Fruit fly (Drosophila melanogaster) ovary, adult (tissue): Measurements from ENCODE around the gene Tcs6.

Experiments used
- CG17801 ChIP-seq: fragments of 200-800 bp; optimal IDR thresholded peaks from 2 replicates; lab custom pipeline; 2019; ENCODE audit warnings: missing biosample characterization, mild to moderate bottlenecking, missing genetic modification characterization, moderate library complexity; ENCODE audit not compliant: partially characterized antibody

Gene Tcs6

dm6 chr3R:26064708-26065107 is 6.7 kb upstream of the Tcs6 start:
- TF ChIP-seq CG17801 (GFP tag; lab: Kevin White, UChicago) = no peak

DNA sequence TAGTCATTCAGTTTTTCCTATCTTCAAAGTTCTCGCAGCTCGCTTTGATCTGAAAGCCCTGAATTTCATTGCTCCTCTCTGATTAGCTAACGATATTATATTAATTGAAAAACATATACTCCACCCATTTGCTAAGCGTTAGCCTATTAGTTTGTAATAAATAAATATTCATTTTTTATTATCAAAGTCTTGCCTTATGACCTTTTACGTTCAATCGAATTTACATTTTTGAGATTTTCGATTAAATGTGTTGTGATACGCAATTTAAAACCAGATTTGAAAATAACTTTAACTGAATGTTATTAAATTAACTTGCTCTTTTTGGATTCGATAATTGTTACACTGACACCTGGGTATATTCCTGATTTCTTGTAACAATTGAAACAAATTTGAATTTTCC is 4.9 kb upstream of the Tcs6 start, which contains the start of gene CG14551:
Gene CG14551, minus strand, starts transcription at position 101 of the 400 bp plus-strand sequence.
- no peak for TF ChIP-seq CG17801 (GFP tag; lab: Kevin White, UChicago)

DNA sequence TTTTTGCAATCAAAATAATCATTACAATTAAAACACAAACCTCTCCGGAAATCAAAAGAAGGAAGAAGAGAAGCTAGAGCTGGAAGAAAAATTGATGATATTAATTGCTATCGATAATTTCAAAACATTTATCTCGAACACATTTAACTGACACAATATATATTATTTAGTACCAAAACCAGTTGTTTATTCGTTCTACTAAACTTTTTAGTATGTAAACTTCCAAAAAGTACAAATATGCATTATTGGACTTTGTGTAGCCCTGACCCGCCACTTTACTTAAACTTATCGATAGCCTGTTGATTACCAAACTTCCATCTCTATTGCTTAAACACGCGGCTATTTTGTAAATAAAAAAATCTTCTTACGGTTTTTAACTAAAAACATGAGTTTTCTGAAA is 1.2 kb upstream of the Tcs6 start, which contains the start of the genes RpL34a and Trmt61:
Gene RpL34a, minus strand, starts transcription at position 73 of the 400 bp plus-strand sequence.
Gene Trmt61, plus strand, starts transcription at position 302 of the 400 bp plus-strand sequence.
- peak; percentile 93 for TF ChIP-seq CG17801 (GFP tag; lab: Kevin White, UChicago)

DNA sequence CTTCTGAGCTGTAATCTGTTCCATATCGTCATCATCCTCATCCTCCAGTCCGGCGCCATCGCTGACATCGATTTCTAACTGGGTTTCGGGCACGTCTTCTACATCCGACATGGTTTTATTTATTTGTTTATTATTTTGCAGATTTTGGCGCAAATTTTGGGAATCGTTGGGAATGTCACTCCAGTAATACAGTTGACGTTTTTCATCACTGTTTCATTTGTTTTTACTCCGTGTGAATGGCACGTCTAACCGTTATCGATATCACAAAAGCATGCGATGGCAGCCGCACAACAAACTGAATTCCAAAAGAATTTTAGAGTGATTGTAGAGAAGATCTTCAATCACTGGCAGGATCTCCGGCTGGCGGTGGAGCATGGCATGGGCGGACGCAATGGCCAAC is 1.6 kb downstream of the Tcs6 start, which contains the start of the genes Sld5 and CG14543:
Gene Sld5, minus strand, starts transcription at position 167 of the 400 bp plus-strand sequence.
Gene CG14543, plus strand, starts transcription at position 250 of the 400 bp plus-strand sequence.
- TF ChIP-seq CG17801 (GFP tag; lab: Kevin White, UChicago) = peak; percentile 8

- peak; percentile 85 for TF ChIP-seq CG17801 (GFP tag; lab: Kevin White, UChicago)
These were observed 2.8 kb downstream of the Tcs6 start, which contains the start of gene Cmpk for dm6 chr3R:26055214-26055632. Gene Cmpk, minus strand, starts transcription at chr3R:26055438.

- TF ChIP-seq CG17801 (GFP tag; lab: Kevin White, UChicago) = no peak
These were observed 5.7 kb downstream of the Tcs6 start, which contains the start of the genes Exo84 and Vps2 for dm6 chr3R:26052150-26052908. Gene Exo84, minus strand, starts transcription at chr3R:26052257. Gene Vps2, plus strand, starts transcription at chr3R:26052821.

dm6 chr3R:26042131-26042885 is 15.7 kb downstream of the Tcs6 start:
- peak; percentile 86 for TF ChIP-seq CG17801 (GFP tag; lab: Kevin White, UChicago)

- TF ChIP-seq CG17801 (GFP tag; lab: Kevin White, UChicago) = no peak
These were observed 16.5 kb downstream of the Tcs6 start, which contains the start of gene gro for dm6 chr3R:26041417-26042101. Gene gro, plus strand, starts transcription at chr3R:26041736.

DNA sequence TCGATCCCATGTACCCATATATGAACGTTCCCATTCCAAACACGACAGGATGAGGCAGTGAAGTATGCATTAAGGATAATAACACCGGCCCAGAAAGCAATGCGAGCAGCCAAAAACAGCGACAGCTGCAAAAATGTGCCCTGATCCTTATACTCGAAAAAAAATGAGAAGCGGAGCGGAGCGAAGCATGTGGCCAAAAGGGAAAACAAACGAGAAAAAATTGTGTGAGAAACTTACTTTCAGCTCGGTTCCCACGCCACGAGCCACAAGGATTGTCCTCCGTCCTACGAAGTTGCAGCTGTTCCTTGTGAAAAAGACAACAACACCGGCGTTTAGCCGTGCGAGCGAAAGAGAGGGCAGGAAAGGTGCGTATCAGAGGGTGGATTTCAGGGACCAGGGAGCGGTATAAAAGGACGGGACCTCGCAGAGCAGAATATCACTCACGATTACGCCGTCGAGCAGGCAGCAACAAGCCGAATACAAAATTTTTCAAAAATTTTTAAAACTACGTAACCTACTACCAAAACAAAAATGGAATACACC is 18.2 kb downstream of the Tcs6 start:
- TF ChIP-seq CG17801 (GFP tag; lab: Kevin White, UChicago) = no peak

DNA sequence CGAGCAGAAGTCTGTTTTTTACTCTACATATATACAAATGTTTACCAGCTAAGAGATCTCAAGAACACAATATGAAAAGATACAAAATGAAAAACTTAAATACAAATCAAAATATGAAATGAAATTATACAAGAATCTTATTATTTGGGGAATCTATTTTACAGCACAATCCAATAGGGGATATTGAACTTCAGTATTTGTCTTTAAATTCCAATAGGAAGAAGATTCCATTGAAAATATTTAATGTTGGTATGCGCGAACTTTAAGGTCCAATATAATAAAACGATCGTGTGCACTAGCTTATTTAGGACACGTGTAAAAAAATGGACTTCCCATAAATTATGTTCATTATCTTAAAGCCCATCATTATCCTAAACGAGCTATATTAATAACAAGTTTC is 20.1 kb downstream of the Tcs6 start:
- TF ChIP-seq CG17801 (GFP tag; lab: Kevin White, UChicago) = no peak

dm6 chr3R:26036153-26037144 is 21.6 kb downstream of the Tcs6 start:
- no peak for TF ChIP-seq CG17801 (GFP tag; lab: Kevin White, UChicago)

DNA sequence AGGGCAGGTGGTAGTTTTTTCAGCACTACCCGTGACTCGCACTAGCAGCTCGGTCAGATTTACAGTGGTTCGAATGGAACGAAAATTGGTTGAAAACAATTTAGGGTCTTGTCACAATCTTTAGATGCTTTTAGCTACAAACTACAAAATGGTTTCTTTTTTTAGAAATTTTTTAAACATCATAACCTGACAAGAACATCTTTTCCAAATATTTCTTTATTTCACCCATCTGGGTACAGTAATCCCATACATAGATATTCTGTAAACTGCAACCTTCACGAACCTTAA is 22.7 kb downstream of the Tcs6 start:
- TF ChIP-seq CG17801 (GFP tag; lab: Kevin White, UChicago) = no peak

DNA sequence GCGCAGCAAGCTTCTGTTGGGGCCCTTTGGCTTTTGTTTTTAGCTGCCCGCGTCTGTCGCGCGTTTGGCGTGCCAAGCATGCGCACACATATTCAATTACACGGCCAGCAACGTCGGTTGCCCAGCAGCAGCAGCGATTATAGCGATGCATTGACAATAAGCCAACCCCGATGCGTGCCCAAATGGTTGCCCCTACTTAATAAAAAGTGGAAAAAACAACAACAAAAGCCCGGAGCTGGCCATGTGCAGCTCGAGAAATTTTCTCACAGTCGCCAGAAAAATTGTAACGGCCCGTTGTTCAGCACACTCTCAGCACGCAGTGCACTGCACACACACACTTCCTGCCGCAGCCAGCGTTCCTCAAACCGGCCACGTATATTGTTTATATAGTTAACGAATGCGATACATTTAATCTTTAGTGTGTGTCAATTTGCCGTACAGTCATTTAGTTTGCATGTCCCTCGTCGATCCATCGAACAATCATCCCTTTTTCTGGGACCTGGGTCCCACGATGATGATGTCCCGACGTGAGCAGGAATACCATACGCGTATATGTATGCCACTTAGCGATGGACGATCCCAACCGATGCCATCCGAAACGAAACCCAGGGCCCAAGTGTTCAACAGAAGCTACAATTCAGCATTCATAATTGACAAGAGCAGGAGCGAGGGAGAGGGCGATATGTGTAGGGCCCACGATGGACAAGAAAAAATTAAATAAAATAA is 23.2 kb downstream of the Tcs6 start:
- no peak for TF ChIP-seq CG17801 (GFP tag; lab: Kevin White, UChicago)
